Worm (Caenorhabditis elegans) whole organism, early embryonic: ENCODE measurements around the gene wdfy-2.

Experiments
- B0310.2 ChIP-seq: sonication (generic microtip); optimal IDR thresholded peaks from 2 replicates; lab custom pipeline; 2016; ENCODE audit warnings: mild to moderate bottlenecking, missing genetic modification characterization, missing compliant biosample characterization
- aly-1 ChIP-seq: sonication (generic microtip); optimal IDR thresholded peaks from 2 replicates; lab custom pipeline; 2016; ENCODE audit warnings: missing genetic modification characterization, missing compliant biosample characterization
- ceh-36 ChIP-seq: sonication (generic microtip); optimal IDR thresholded peaks from 2 replicates; lab custom pipeline; 2016; ENCODE audit warnings: missing genetic modification characterization, inconsistent platforms, missing compliant biosample characterization
- hmbx-1 ChIP-seq: sonication (generic microtip); optimal IDR thresholded peaks from 2 replicates; lab custom pipeline; 2016; ENCODE audit warnings: mild to moderate bottlenecking, missing genetic modification characterization, missing compliant biosample characterization
- hmg-4 ChIP-seq: fragments of 200-800 bp; sonication (Bioruptor generic); optimal IDR thresholded peaks from 2 replicates; lab custom pipeline; 2018; ENCODE audit warnings: mild to moderate bottlenecking, missing genetic modification characterization, missing compliant biosample characterization
- pes-1 ChIP-seq: fragments of 200-800 bp; sonication (Bioruptor generic); IDR thresholded peaks from 2 replicates; pipeline ENCODE4 v1.3.6; 2022; ENCODE audit warnings: missing genetic modification reagents, missing genetic modification characterization, missing compliant biosample characterization
- tbx-11 ChIP-seq: fragments of 200-800 bp; sonication (Bioruptor generic); IDR thresholded peaks from 2 replicates; pipeline ENCODE4 v1.3.6; 2022; ENCODE audit warnings: missing genetic modification characterization, missing compliant biosample characterization
- tra-4 ChIP-seq: sonication (generic microtip); optimal IDR thresholded peaks from 2 replicates; lab custom pipeline; 2017; ENCODE audit warnings: missing genetic modification characterization, missing compliant biosample characterization

DNA sequence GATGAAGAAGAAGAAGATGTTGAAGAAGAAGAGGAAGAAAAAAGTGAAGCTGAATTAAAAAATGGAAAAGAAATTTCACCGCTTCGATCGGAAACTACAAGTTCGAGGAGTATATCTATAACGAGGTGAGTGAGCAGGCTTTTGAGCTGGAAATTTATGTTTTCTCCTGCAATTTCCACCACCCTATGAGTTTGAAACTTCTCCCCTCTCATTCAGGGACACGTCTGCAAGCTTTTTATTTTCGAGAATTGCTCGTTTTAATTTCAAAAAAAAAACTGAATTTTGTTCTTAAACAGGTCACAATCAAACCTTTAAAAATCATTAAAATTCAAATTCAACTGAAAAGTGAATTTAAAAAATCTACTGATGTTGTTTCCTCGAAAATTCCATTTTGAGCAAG is 42.6 kb downstream of the wdfy-2 start:
- TF ChIP-seq aly-1 (no peak), B0310.2 (no peak), hmg-4 (GFP tag; lab: Kevin White, UChicago) (no peak), tra-4 (tag; lab: Kevin White, UChicago) (no peak), ceh-36 (no peak), pes-1 (GFP tag; lab: Robert Waterston, UW) (no peak), tbx-11 (GFP tag; lab: Robert Waterston, UW) (no peak), hmbx-1 (tag; lab: Kevin White, UChicago) (no peak)
